Worm (Caenorhabditis elegans): ENCODE results near the gene glb-1.

Gene glb-1

ce11 chrIII:8888956-8889355 is 34.1 kb downstream of the glb-1 start, which contains the start of gene ZK637.14:
ZK637.14 (minus strand) TSS chrIII:8889156.
- TF ChIP-seq unc-62 (GFP tag; optimal IDR thresholded peaks at IDR 0.05): no peak

ce11 chrIII:8887184-8887801 is 35.8 kb downstream of the glb-1 start, which contains the start of gene famh-136:
famh-136 (plus strand) TSS chrIII:8887751.
- TF ChIP-seq unc-62 (GFP tag; optimal IDR thresholded peaks at IDR 0.05): no peak

ce11 chrIII:8886309-8886708 is 36.8 kb downstream of the glb-1 start:
- TF ChIP-seq unc-62 (GFP tag; optimal IDR thresholded peaks at IDR 0.05): no peak

- no peak for TF ChIP-seq unc-62 (GFP tag; optimal IDR thresholded peaks at IDR 0.05)
Observed at ce11 chrIII:8885150-8885549, 37.9 kb downstream of the glb-1 start, which contains the start of gene svop-1. svop-1 (minus strand) TSS chrIII:8885488.

- TF ChIP-seq unc-62 (GFP tag; optimal IDR thresholded peaks at IDR 0.05): no peak
Observed at ce11 chrIII:8882333-8882732, 40.8 kb downstream of the glb-1 start.

ce11 chrIII:8878960-8879359 is 44.1 kb downstream of the glb-1 start:
- no peak for TF ChIP-seq unc-62 (GFP tag; optimal IDR thresholded peaks at IDR 0.05)

- no peak for TF ChIP-seq unc-62 (GFP tag; optimal IDR thresholded peaks at IDR 0.05)
Observed at ce11 chrIII:8877002-8877401, 46.1 kb downstream of the glb-1 start, which contains the start of gene K01F9.2. K01F9.2 (minus strand) TSS chrIII:8877128.

- no peak for TF ChIP-seq unc-62 (GFP tag; optimal IDR thresholded peaks at IDR 0.05)
Observed at ce11 chrIII:8873990-8874668, 49.0 kb downstream of the glb-1 start.

ce11 chrIII:8873045-8873457 is 50.0 kb downstream of the glb-1 start:
- no peak for TF ChIP-seq unc-62 (GFP tag; optimal IDR thresholded peaks at IDR 0.05)

All from whole organism, dauer.